Fruit fly (Drosophila melanogaster) whole organism: ENCODE results near the gene pyd.

ENCODE experiments used
- CG8478 ChIP-seq: fragments of >200 bp; optimal IDR thresholded peaks from 2 replicates; lab custom pipeline; 2018; ENCODE audit warnings: inconsistent platforms
- Dll ChIP-seq: fragments of >200 bp; optimal IDR thresholded peaks from 2 replicates; lab custom pipeline; 2017
- EcR ChIP-seq, 2 experiments: fragments of >200 bp; optimal IDR thresholded peaks; 2 replicates each; lab custom pipeline; 2017; ENCODE audit warnings: missing biosample characterization in 2 of 2, missing genetic modification characterization in 2 of 2, missing genetic modification reagents in 2 of 2
- pan ChIP-seq: fragments of >200 bp; optimal IDR thresholded peaks from 2 replicates; lab custom pipeline; 2017
- psq ChIP-seq: fragments of >200 bp; optimal IDR thresholded peaks from 2 replicates; lab custom pipeline; 2017
- usp ChIP-seq: fragments of >200 bp; optimal IDR thresholded peaks from 2 replicates; lab custom pipeline; 2017; ENCODE audit warnings: missing biosample characterization, missing genetic modification characterization, mixed read lengths

Gene pyd

dm6 chr3R:8965546-8965945, 33.9 kb upstream of the pyd start:
- TF ChIP-seq Dll (lab: Kevin White, UChicago): no peak
- TF ChIP-seq CG8478 (lab: Kevin White, UChicago): no peak
- TF ChIP-seq psq: no peak
- no peak for TF ChIP-seq EcR (GFP tag; optimal IDR thresholded peaks at IDR 0.05; lab: Kevin White, UChicago)
- TF ChIP-seq usp (GFP tag; lab: Kevin White, UChicago): no peak
- no peak for TF ChIP-seq pan (lab: Kevin White, UChicago)

- TF ChIP-seq Dll (lab: Kevin White, UChicago) (no peak), usp (GFP tag; lab: Kevin White, UChicago) (no peak), psq (no peak), EcR (GFP tag; optimal IDR thresholded peaks at IDR 0.05; lab: Kevin White, UChicago) (no peak), pan (lab: Kevin White, UChicago) (no peak), CG8478 (lab: Kevin White, UChicago) (no peak)
Observed at dm6 chr3R:8963756-8964342, 32.2 kb upstream of the pyd start.

- no peak for TF ChIP-seq psq
- no peak for TF ChIP-seq usp (GFP tag; lab: Kevin White, UChicago)
- no peak for TF ChIP-seq Dll (lab: Kevin White, UChicago)
- no peak for TF ChIP-seq CG8478 (lab: Kevin White, UChicago)
- TF ChIP-seq pan (lab: Kevin White, UChicago): no peak
- no peak for TF ChIP-seq EcR (GFP tag; optimal IDR thresholded peaks at IDR 0.05; lab: Kevin White, UChicago)
Observed at dm6 chr3R:8962860-8963755, 31.4 kb upstream of the pyd start, which contains the start of gene ich. ich (minus strand) TSS chr3R:8963037.

- no peak for TF ChIP-seq usp (GFP tag; lab: Kevin White, UChicago)
- TF ChIP-seq psq: no peak
- TF ChIP-seq pan (lab: Kevin White, UChicago): no peak
- TF ChIP-seq EcR (GFP tag; optimal IDR thresholded peaks at IDR 0.05; lab: Kevin White, UChicago): no peak
- TF ChIP-seq Dll (lab: Kevin White, UChicago): no peak
- TF ChIP-seq CG8478 (lab: Kevin White, UChicago): no peak
Observed at dm6 chr3R:8960329-8960728, 28.6 kb upstream of the pyd start.

- TF ChIP-seq Dll (lab: Kevin White, UChicago) (no peak), usp (GFP tag; lab: Kevin White, UChicago) (no peak), CG8478 (lab: Kevin White, UChicago) (no peak), EcR (GFP tag; optimal IDR thresholded peaks at IDR 0.05; lab: Kevin White, UChicago) (no peak)
Observed at dm6 chr3R:8959153-8959552, 27.5 kb upstream of the pyd start.

dm6 chr3R:8958300-8958699, 26.6 kb upstream of the pyd start:
- TF ChIP-seq CG8478 (lab: Kevin White, UChicago): no peak
- no peak for TF ChIP-seq Dll (lab: Kevin White, UChicago)
- TF ChIP-seq psq: no peak
- no peak for TF ChIP-seq usp (GFP tag; lab: Kevin White, UChicago)
- TF ChIP-seq pan (lab: Kevin White, UChicago): no peak
- TF ChIP-seq EcR (GFP tag; optimal IDR thresholded peaks at IDR 0.05; lab: Kevin White, UChicago): no peak

- TF ChIP-seq usp (GFP tag; lab: Kevin White, UChicago) (no peak), CG8478 (lab: Kevin White, UChicago) (no peak), pan (lab: Kevin White, UChicago) (no peak), Dll (lab: Kevin White, UChicago) (no peak), psq (no peak), EcR (GFP tag; optimal IDR thresholded peaks at IDR 0.05; lab: Kevin White, UChicago) (no peak)
Observed at dm6 chr3R:8957739-8958138, 26.0 kb upstream of the pyd start.

dm6 chr3R:8956333-8956732, 24.6 kb upstream of the pyd start:
- TF ChIP-seq psq (no peak), Dll (lab: Kevin White, UChicago) (no peak), CG8478 (lab: Kevin White, UChicago) (no peak), EcR (GFP tag; optimal IDR thresholded peaks at IDR 0.05; lab: Kevin White, UChicago) (no peak), usp (GFP tag; lab: Kevin White, UChicago) (no peak), pan (lab: Kevin White, UChicago) (no peak)

dm6 chr3R:8955359-8955820, 23.7 kb upstream of the pyd start:
- TF ChIP-seq Dll (lab: Kevin White, UChicago): peak; percentile 1
- no peak for TF ChIP-seq CG8478 (lab: Kevin White, UChicago)

- TF ChIP-seq Dll (lab: Kevin White, UChicago) (no peak), usp (GFP tag; lab: Kevin White, UChicago) (no peak), CG8478 (lab: Kevin White, UChicago) (no peak), psq (no peak), EcR (GFP tag; optimal IDR thresholded peaks at IDR 0.05; lab: Kevin White, UChicago) (no peak), pan (lab: Kevin White, UChicago) (no peak)
Observed at dm6 chr3R:8954515-8955358, 23.0 kb upstream of the pyd start.
